Fruit fly (Drosophila melanogaster) whole organism, adult: ENCODE measurements around the gene sty.
A peak's percentile ranks its signal among the peaks of the same experiment; 100 is the strongest.

ENCODE experiments used
- CG11617 ChIP-seq: fragments of 200-800 bp; sonication (Bioruptor generic); optimal IDR thresholded peaks from 2 replicates; lab custom pipeline; 2017; ENCODE audit warnings: mild to moderate bottlenecking, missing biosample characterization, missing genetic modification reagents, missing genetic modification characterization
- CG12768 ChIP-seq: fragments of 200-800 bp; sonication (Bioruptor generic); optimal IDR thresholded peaks from 2 replicates; lab custom pipeline; 2017; ENCODE audit warnings: missing biosample characterization, missing genetic modification characterization, mild to moderate bottlenecking, moderate library complexity, missing genetic modification reagents
- CG14711 ChIP-seq: fragments of 200-800 bp; sonication (Bioruptor generic); optimal IDR thresholded peaks from 2 replicates; lab custom pipeline; 2018; ENCODE audit warnings: missing biosample characterization, mild to moderate bottlenecking, missing genetic modification characterization, moderate library complexity
- CG1620 ChIP-seq: fragments of 200-800 bp; sonication (Bioruptor generic); optimal IDR thresholded peaks from 2 replicates; lab custom pipeline; 2016; ENCODE audit warnings: missing biosample characterization, missing genetic modification characterization
- CG33017 ChIP-seq: fragments of 200-800 bp; sonication (Bioruptor generic); optimal IDR thresholded peaks from 2 replicates; lab custom pipeline; 2018; ENCODE audit warnings: missing biosample characterization, mild to moderate bottlenecking, missing genetic modification characterization, moderate library complexity
- CG5204 ChIP-seq: fragments of 200-800 bp; sonication (Bioruptor generic); optimal IDR thresholded peaks from 2 replicates; lab custom pipeline; 2016; ENCODE audit warnings: missing biosample characterization, missing genetic modification characterization
- CG7045 ChIP-seq: fragments of 200-800 bp; sonication (Bioruptor generic); optimal IDR thresholded peaks from 2 replicates; lab custom pipeline; 2017; ENCODE audit warnings: missing biosample characterization, mild to moderate bottlenecking, missing genetic modification characterization
- CG7101 ChIP-seq: fragments of 200-800 bp; sonication (Bioruptor generic); optimal IDR thresholded peaks from 2 replicates; lab custom pipeline; 2018; ENCODE audit warnings: missing biosample characterization, mild to moderate bottlenecking, missing genetic modification characterization, moderate library complexity
- Clk ChIP-seq: fragments of 200-800 bp; sonication (Bioruptor generic); optimal IDR thresholded peaks from 2 replicates; lab custom pipeline; 2017; ENCODE audit warnings: missing biosample characterization, missing genetic modification characterization
- Crg-1 ChIP-seq: fragments of 200-800 bp; sonication (Bioruptor generic); optimal IDR thresholded peaks from 2 replicates; lab custom pipeline; 2016; ENCODE audit warnings: missing biosample characterization, missing genetic modification characterization
- Hr96 ChIP-seq: fragments of 200-800 bp; sonication (Bioruptor generic); optimal IDR thresholded peaks from 2 replicates; lab custom pipeline; 2016; ENCODE audit warnings: missing biosample characterization, missing genetic modification characterization
- Mnt ChIP-seq: fragments of 200-800 bp; sonication (Bioruptor generic); optimal IDR thresholded peaks from 2 replicates; lab custom pipeline; 2016; ENCODE audit warnings: missing biosample characterization, mild to moderate bottlenecking, missing genetic modification characterization
- bab1 ChIP-seq: fragments of 200-800 bp; sonication (Bioruptor generic); optimal IDR thresholded peaks from 3 replicates; lab custom pipeline; 2019; ENCODE audit warnings: missing biosample characterization, mild to moderate bottlenecking, missing genetic modification characterization, moderate library complexity
- cic ChIP-seq: fragments of 200-800 bp; sonication (Bioruptor generic); optimal IDR thresholded peaks from 2 replicates; lab custom pipeline; 2017; ENCODE audit warnings: missing biosample characterization, mild to moderate bottlenecking, missing genetic modification characterization, moderate library complexity
- cnc ChIP-seq, 2 experiments: fragments of >200 bp; optimal IDR thresholded peaks; 2 replicates each; lab custom pipeline; 2017
- kay ChIP-seq: fragments of 200-800 bp; sonication (Bioruptor generic); peaks from one replicate; lab custom pipeline; 2016; ENCODE audit warnings: missing biosample characterization, missing genetic modification characterization, borderline replicate concordance
- ovo ChIP-seq: fragments of 200-800 bp; sonication (Bioruptor generic); optimal IDR thresholded peaks from 2 replicates; lab custom pipeline; 2016; ENCODE audit warnings: missing biosample characterization, missing genetic modification characterization
- pad ChIP-seq: fragments of 200-800 bp; sonication (Bioruptor generic); optimal IDR thresholded peaks from 3 replicates; lab custom pipeline; 2017; ENCODE audit warnings: missing biosample characterization, missing genetic modification characterization, mild to moderate bottlenecking, moderate library complexity, missing genetic modification reagents
- tj ChIP-seq: fragments of 200-800 bp; sonication (Bioruptor generic); optimal IDR thresholded peaks from 3 replicates; lab custom pipeline; 2017; ENCODE audit warnings: missing biosample characterization, mild to moderate bottlenecking, missing genetic modification characterization, moderate library complexity
- toe ChIP-seq: fragments of 200-800 bp; sonication (Bioruptor generic); optimal IDR thresholded peaks from 2 replicates; lab custom pipeline; 2016; ENCODE audit warnings: missing biosample characterization, missing genetic modification characterization

Gene sty

dm6 chr3L:3381869-3382488 lies 42.8 kb downstream of the sty start:
- no peak for TF ChIP-seq Clk (GFP tag; lab: Kevin White, UChicago)
- no peak for TF ChIP-seq Hr96 (GFP tag; lab: Kevin White, UChicago)

- TF ChIP-seq bab1 (GFP tag; lab: Kevin White, UChicago), result no peak
- no peak for TF ChIP-seq tj
- TF ChIP-seq ovo, result no peak
- no peak for TF ChIP-seq CG5204 (GFP tag; lab: Kevin White, UChicago)
- TF ChIP-seq toe (GFP tag; lab: Kevin White, UChicago), result no peak
- no peak for TF ChIP-seq cnc (optimal IDR thresholded peaks at IDR 0.05; lab: Kevin White, UChicago)
- TF ChIP-seq CG33017 (tag; lab: Kevin White, UChicago), result no peak
- TF ChIP-seq Crg-1 (GFP tag; lab: Kevin White, UChicago), result no peak
- no peak for TF ChIP-seq Clk (GFP tag; lab: Kevin White, UChicago)
- TF ChIP-seq CG7101 (tag; lab: Kevin White, UChicago), result no peak
- no peak for TF ChIP-seq kay (GFP tag; lab: Kevin White, UChicago)
- TF ChIP-seq CG7045 (GFP tag; lab: Kevin White, UChicago), result no peak
- TF ChIP-seq pad (GFP tag; lab: Kevin White, UChicago), result no peak
- TF ChIP-seq Mnt (GFP tag; lab: Kevin White, UChicago), result no peak
- no peak for TF ChIP-seq CG14711 (tag; lab: Kevin White, UChicago)
- TF ChIP-seq Hr96 (GFP tag; lab: Kevin White, UChicago), result no peak
- no peak for TF ChIP-seq CG12768 (GFP tag; lab: Kevin White, UChicago)
These were observed 44.3 kb downstream of the sty start for dm6 chr3L:3380225-3381043.

- TF ChIP-seq CG33017 (tag; lab: Kevin White, UChicago) (peak; percentile 64), CG1620 (no peak), CG7045 (GFP tag; lab: Kevin White, UChicago) (no peak), cic (GFP tag; lab: Kevin White, UChicago) (no peak), ovo (no peak), CG7101 (tag; lab: Kevin White, UChicago) (peak; percentile 50), tj (peak; percentile 14), CG5204 (GFP tag; lab: Kevin White, UChicago) (no peak), kay (GFP tag; lab: Kevin White, UChicago) (no peak), Crg-1 (GFP tag; lab: Kevin White, UChicago) (peak; percentile 9), Hr96 (GFP tag; lab: Kevin White, UChicago) (no peak), Mnt (GFP tag; lab: Kevin White, UChicago) (no peak), CG12768 (GFP tag; lab: Kevin White, UChicago) (peak; percentile 52), CG11617 (GFP tag; lab: Kevin White, UChicago) (peak; percentile 25), cnc (optimal IDR thresholded peaks at IDR 0.05; lab: Kevin White, UChicago) (no peak), pad (GFP tag; lab: Kevin White, UChicago) (no peak), bab1 (GFP tag; lab: Kevin White, UChicago) (peak; percentile 59), CG14711 (tag; lab: Kevin White, UChicago) (peak; percentile 39), Clk (GFP tag; lab: Kevin White, UChicago) (no peak), toe (GFP tag; lab: Kevin White, UChicago) (no peak)
These were observed 46.8 kb downstream of the sty start, which contains the start of gene Ids for dm6 chr3L:3377965-3378292. Gene Ids (plus strand): TSS chr3L:3378268.

- TF ChIP-seq cic (GFP tag; lab: Kevin White, UChicago) (no peak), tj (peak; percentile 79), CG14711 (tag; lab: Kevin White, UChicago) (no peak), Clk (GFP tag; lab: Kevin White, UChicago) (no peak), toe (GFP tag; lab: Kevin White, UChicago) (no peak), CG5204 (GFP tag; lab: Kevin White, UChicago) (no peak)
These were observed 47.3 kb downstream of the sty start for dm6 chr3L:3377247-3377964.

dm6 chr3L:3376551-3376950 lies 48.2 kb downstream of the sty start, which contains the start of gene CG12012:
Gene CG12012 (plus strand): TSS chr3L:3376757.
- TF ChIP-seq Mnt (GFP tag; lab: Kevin White, UChicago) (no peak), kay (GFP tag; lab: Kevin White, UChicago) (peak; percentile 76), toe (GFP tag; lab: Kevin White, UChicago) (no peak), CG33017 (tag; lab: Kevin White, UChicago) (no peak), CG7101 (tag; lab: Kevin White, UChicago) (no peak), pad (GFP tag; lab: Kevin White, UChicago) (no peak), CG7045 (GFP tag; lab: Kevin White, UChicago) (no peak), ovo (no peak), CG12768 (GFP tag; lab: Kevin White, UChicago) (no peak), CG1620 (no peak), cic (GFP tag; lab: Kevin White, UChicago) (peak; percentile 49), Clk (GFP tag; lab: Kevin White, UChicago) (no peak), cnc (optimal IDR thresholded peaks at IDR 0.05; lab: Kevin White, UChicago) (no peak), Hr96 (GFP tag; lab: Kevin White, UChicago) (no peak), Crg-1 (GFP tag; lab: Kevin White, UChicago) (no peak), CG5204 (GFP tag; lab: Kevin White, UChicago) (no peak), tj (no peak), CG14711 (tag; lab: Kevin White, UChicago) (no peak), bab1 (GFP tag; lab: Kevin White, UChicago) (peak; percentile 31), CG11617 (GFP tag; lab: Kevin White, UChicago) (no peak)
